Fruit fly (Drosophila melanogaster) whole organism, wandering third instar larva: Measurements from ENCODE around the gene CG13847.

Source experiments
- br ChIP-seq: fragments of 200-800 bp; sonication (Bioruptor generic); optimal IDR thresholded peaks from 2 replicates; lab custom pipeline; 2016; ENCODE audit warnings: missing biosample characterization, missing genetic modification characterization
- fru ChIP-seq: fragments of 200-800 bp; sonication (Bioruptor generic); optimal IDR thresholded peaks from 3 replicates; lab custom pipeline; 2016; ENCODE audit warnings: missing biosample characterization, mild to moderate bottlenecking, missing genetic modification characterization
- pan ChIP-seq: fragments of >200 bp; optimal IDR thresholded peaks from 2 replicates; lab custom pipeline; 2017
- psq ChIP-seq: fragments of 200-800 bp; sonication (Bioruptor generic); optimal IDR thresholded peaks from 3 replicates; lab custom pipeline; 2017; ENCODE audit warnings: missing biosample characterization, mild to moderate bottlenecking, missing genetic modification characterization, moderate library complexity
- sv ChIP-seq: fragments of 200-800 bp; sonication (Bioruptor generic); optimal IDR thresholded peaks from 3 replicates; lab custom pipeline; 2016; ENCODE audit warnings: missing biosample characterization, missing genetic modification characterization
- tai ChIP-seq: sonication (Bioruptor generic); optimal IDR thresholded peaks from 2 replicates; lab custom pipeline; 2016; ENCODE audit warnings: missing biosample characterization, missing genetic modification characterization

- TF ChIP-seq br (no peak), psq (no peak), pan (lab: Kevin White, UChicago) (no peak), fru (GFP tag; lab: Kevin White, UChicago) (no peak), tai (GFP tag; lab: Kevin White, UChicago) (no peak), sv (no peak)
These were observed 54.9 kb downstream of the CG13847 start, which contains the start of gene CG43342 for dm6 chr3R:22381077-22381476.
